Worm (Caenorhabditis elegans): ENCODE results near the gene ttr-57.

DNA sequence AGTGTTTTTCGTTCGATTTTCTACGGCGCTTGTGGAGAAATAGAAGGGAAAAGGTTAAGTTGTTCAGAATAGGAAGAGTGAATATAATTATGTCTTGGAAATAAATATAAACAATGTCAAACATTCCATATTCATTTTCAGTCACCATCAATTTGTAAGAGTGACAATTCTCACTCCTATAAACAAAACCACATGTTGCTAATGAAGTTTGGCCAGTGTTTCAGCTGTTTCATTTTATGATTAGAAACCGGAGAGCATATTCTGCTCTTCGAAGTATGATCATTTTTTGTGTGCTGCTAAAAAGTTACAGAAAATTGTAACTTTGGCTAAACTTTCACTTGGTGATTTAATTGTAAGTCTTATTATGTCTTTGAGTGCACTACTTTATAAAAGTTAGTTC lies 49.8 kb upstream of the ttr-57 start, which contains the start of gene Y38H6C.21:
- no peak for TF ChIP-seq ama-1 (optimal IDR thresholded peaks at IDR 0.05)
- TF ChIP-seq tra-4 (tag; optimal IDR thresholded peaks at IDR 0.05) = no peak
- TF ChIP-seq sea-1 (GFP tag; conservative IDR thresholded peaks at IDR 0.05) = no peak
- TF ChIP-seq pes-1 (GFP tag; IDR thresholded peaks at IDR 0.05) = no peak
- no peak for TF ChIP-seq hnd-1 (tag; optimal IDR thresholded peaks at IDR 0.05)
- TF ChIP-seq flt-1 (GFP tag; IDR thresholded peaks at IDR 0.05) = no peak
- no peak for TF ChIP-seq aly-1 (tag; optimal IDR thresholded peaks at IDR 0.05)
- TF ChIP-seq tbx-37 (GFP tag; conservative IDR thresholded peaks at IDR 0.05) = no peak

All from whole organism, early embryonic.